Fruit fly (Drosophila melanogaster): ENCODE data around the gene Eip93F.

dm6 chr3R:22026922-22027742, 78.2 kb downstream of the Eip93F start, which contains the start of the genes Cchl and ND-42:
- TF ChIP-seq br (GFP tag; optimal IDR thresholded peaks at IDR 0.05), result no peak
- TF ChIP-seq GATAd (GFP tag; optimal IDR thresholded peaks at IDR 0.05), result peak; percentile 57
- peak; percentile 83 for TF ChIP-seq h (GFP tag; optimal IDR thresholded peaks at IDR 0.05)
